Worm (Caenorhabditis elegans): ENCODE data around the gene nas-38.

- TF ChIP-seq ceh-9 (tag; optimal IDR thresholded peaks at IDR 0.05) (no peak), dve-1 (tag; optimal IDR thresholded peaks at IDR 0.05) (no peak), pqm-1 (tag; optimal IDR thresholded peaks at IDR 0.05) (no peak)
Observed at ce11 chrX:555043-555791, 2.7 kb upstream of the nas-38 start.
